Fruit fly (Drosophila melanogaster) whole organism, embryonic: ENCODE data around the gene rumi.

Source experiments
- ATbp ChIP-seq: fragments of 200-800 bp; sonication (Bioruptor generic); optimal IDR thresholded peaks from 2 replicates; lab custom pipeline; 2017; ENCODE audit warnings: missing biosample characterization, mild to moderate bottlenecking, missing genetic modification characterization, missing genetic modification reagents
- CG10267 ChIP-seq: fragments of 200-800 bp; sonication (Bioruptor generic); optimal IDR thresholded peaks from 2 replicates; lab custom pipeline; 2018; ENCODE audit warnings: missing biosample characterization, mild to moderate bottlenecking, missing genetic modification characterization, moderate library complexity
- CG10321 ChIP-seq: fragments of 200-800 bp; sonication (Bioruptor generic); IDR thresholded peaks from 2 replicates; pipeline ENCODE4 v1.3.6; 2022; ENCODE audit warnings: missing biosample characterization, missing genetic modification characterization
- CG10959 ChIP-seq: fragments of 200-800 bp; sonication (Bioruptor generic); IDR thresholded peaks from 2 replicates; pipeline ENCODE4 v1.3.6; 2022; ENCODE audit warnings: missing biosample characterization, missing genetic modification characterization
- CG31388 ChIP-seq: fragments of 200-800 bp; sonication (Bioruptor generic); optimal IDR thresholded peaks from 2 replicates; lab custom pipeline; 2016; ENCODE audit warnings: missing biosample characterization, missing genetic modification characterization
- CG5180 ChIP-seq: fragments of 200-800 bp; sonication (Bioruptor generic); optimal IDR thresholded peaks from 3 replicates; lab custom pipeline; 2017; ENCODE audit warnings: missing biosample characterization, missing genetic modification characterization, mild to moderate bottlenecking, moderate library complexity, missing genetic modification reagents
- CG7745 ChIP-seq: fragments of 200-800 bp; sonication (Bioruptor generic); optimal IDR thresholded peaks from 2 replicates; lab custom pipeline; 2018; ENCODE audit warnings: missing biosample characterization, mild to moderate bottlenecking, missing genetic modification characterization, moderate library complexity
- NfI ChIP-seq: fragments of 200-800 bp; sonication (Bioruptor generic); optimal IDR thresholded peaks from 3 replicates; lab custom pipeline; 2018; ENCODE audit warnings: missing biosample characterization, mild to moderate bottlenecking, missing genetic modification characterization, moderate library complexity
- btn ChIP-seq: fragments of 200-800 bp; sonication (Bioruptor generic); optimal IDR thresholded peaks from 2 replicates; lab custom pipeline; 2016; ENCODE audit warnings: missing biosample characterization, missing genetic modification characterization
- nerfin-1 ChIP-seq: fragments of 200-800 bp; sonication (Bioruptor generic); optimal IDR thresholded peaks from 3 replicates; lab custom pipeline; 2019; ENCODE audit warnings: missing biosample characterization, mild to moderate bottlenecking, missing genetic modification characterization, moderate library complexity
- pita ChIP-seq: fragments of 200-800 bp; sonication (Bioruptor generic); optimal IDR thresholded peaks from 2 replicates; lab custom pipeline; 2017; ENCODE audit warnings: missing biosample characterization, mild to moderate bottlenecking, missing genetic modification characterization
- ranshi ChIP-seq: fragments of 200-800 bp; sonication (Bioruptor generic); IDR thresholded peaks from 2 replicates; pipeline ENCODE4 v1.3.6; 2022; ENCODE audit warnings: missing biosample characterization, missing genetic modification characterization
- tgo ChIP-seq: fragments of 200-800 bp; sonication (Bioruptor generic); IDR thresholded peaks from 3 replicates; pipeline ENCODE4 v1.3.6; 2022; ENCODE audit warnings: missing biosample characterization, missing genetic modification characterization

DNA sequence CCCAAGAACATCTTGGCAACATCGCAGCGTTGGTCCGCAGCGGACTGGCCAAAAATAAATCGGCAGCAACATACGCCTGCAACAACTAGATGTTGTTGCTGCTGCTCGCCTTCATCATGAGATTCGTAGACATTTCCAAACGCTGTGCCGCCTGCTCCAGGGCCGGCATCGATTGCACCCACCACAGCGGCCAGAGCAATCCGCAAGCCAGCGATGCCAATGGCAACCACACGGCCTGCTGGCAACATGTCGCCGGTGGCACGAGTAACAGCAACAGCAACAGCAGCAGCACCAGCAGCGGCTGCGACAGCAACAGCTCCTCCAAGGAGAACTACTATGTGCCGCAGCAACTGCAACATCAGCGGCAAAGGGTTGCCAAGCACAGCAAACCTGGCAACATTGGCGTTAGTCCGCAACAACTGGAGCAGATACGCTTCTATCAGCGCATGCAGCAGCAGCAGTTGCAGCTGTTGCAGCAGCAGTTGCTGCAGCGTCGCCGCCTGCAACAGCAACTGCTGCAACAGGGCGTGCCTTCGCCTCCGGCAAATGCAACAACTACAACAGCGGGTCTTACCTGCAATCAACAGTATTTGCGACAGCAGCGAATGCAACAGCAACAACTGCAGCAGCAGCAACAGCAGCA lies 34.4 kb upstream of the rumi start:
- TF ChIP-seq CG31388 (GFP tag; lab: Kevin White, UChicago) (no peak), ranshi (GFP tag; lab: Robert Waterston, UW) (no peak), CG5180 (no peak), CG10321 (GFP tag; lab: Robert Waterston, UW) (no peak), tgo (GFP tag; lab: Robert Waterston, UW) (no peak), pita (GFP tag; lab: Kevin White, UChicago) (no peak), nerfin-1 (tag; lab: Kevin White, UChicago) (no peak), CG10267 (no peak), CG10959 (GFP tag; lab: Robert Waterston, UW) (no peak), ATbp (no peak), btn (no peak), CG7745 (tag; lab: Kevin White, UChicago) (no peak), NfI (GFP tag; lab: Kevin White, UChicago) (no peak)
